Fruit fly (Drosophila melanogaster) whole organism, embryonic: ENCODE results near the gene CG46430.

Source experiments
- Adf1 ChIP-seq: fragments of 200-800 bp; sonication (Bioruptor generic); IDR thresholded peaks from 2 replicates; pipeline ENCODE4 v1.3.6; 2022; ENCODE audit warnings: missing biosample characterization, missing genetic modification characterization
- CG10274 ChIP-seq: fragments of 200-800 bp; sonication (Bioruptor generic); optimal IDR thresholded peaks from 3 replicates; lab custom pipeline; 2017; ENCODE audit warnings: missing biosample characterization, mild to moderate bottlenecking, missing genetic modification characterization
- CG12659 ChIP-seq: fragments of 200-800 bp; sonication (Bioruptor generic); optimal IDR thresholded peaks from 3 replicates; lab custom pipeline; 2017; ENCODE audit warnings: mild to moderate bottlenecking, missing biosample characterization, missing genetic modification reagents, missing genetic modification characterization
- CG13123 ChIP-seq: fragments of 200-800 bp; sonication (Bioruptor generic); optimal IDR thresholded peaks from 2 replicates; lab custom pipeline; 2016; ENCODE audit warnings: missing biosample characterization, missing genetic modification characterization
- CG16779 ChIP-seq: fragments of 200-800 bp; sonication (Bioruptor generic); IDR thresholded peaks from 2 replicates; pipeline ENCODE4 v1.3.6; 2022; ENCODE audit warnings: missing biosample characterization, missing genetic modification characterization
- CG17385 ChIP-seq: fragments of 200-800 bp; sonication (Bioruptor generic); optimal IDR thresholded peaks from 3 replicates; lab custom pipeline; 2018; ENCODE audit warnings: missing biosample characterization, mild to moderate bottlenecking, missing genetic modification characterization
- CG18011 ChIP-seq: fragments of 200-800 bp; sonication (Bioruptor generic); optimal IDR thresholded peaks from 2 replicates; lab custom pipeline; 2017; ENCODE audit warnings: missing biosample characterization, missing genetic modification characterization, mild to moderate bottlenecking, moderate library complexity, missing genotype
- CG18476 ChIP-seq: fragments of 200-800 bp; sonication (Bioruptor generic); optimal IDR thresholded peaks from 2 replicates; lab custom pipeline; 2016; ENCODE audit warnings: missing biosample characterization, mild to moderate bottlenecking, missing genetic modification characterization
- CG2199 ChIP-seq: fragments of 200-800 bp; sonication (Bioruptor generic); IDR thresholded peaks from 3 replicates; pipeline ENCODE4 v1.3.6; 2022; ENCODE audit warnings: missing biosample characterization, missing genetic modification characterization
- CG2678 ChIP-seq: fragments of 200-800 bp; sonication (Bioruptor generic); optimal IDR thresholded peaks from 3 replicates; lab custom pipeline; 2019; ENCODE audit warnings: missing biosample characterization, mild to moderate bottlenecking, missing genetic modification characterization, moderate library complexity
- CG34224 ChIP-seq: fragments of 200-800 bp; sonication (Bioruptor generic); IDR thresholded peaks from 3 replicates; pipeline ENCODE4 v1.3.6; 2022; ENCODE audit warnings: missing biosample characterization, missing genetic modification characterization; ENCODE audit not compliant: partially characterized antibody
- CG34422 ChIP-seq: fragments of 200-800 bp; sonication (Bioruptor generic); IDR thresholded peaks from 3 replicates; pipeline ENCODE4 v1.3.6; 2022; ENCODE audit warnings: missing biosample characterization, missing genetic modification characterization
- CG4360 ChIP-seq: fragments of 200-800 bp; sonication (Bioruptor generic); IDR thresholded peaks from 2 replicates; pipeline ENCODE4 v1.3.6; 2022; ENCODE audit warnings: missing biosample characterization, missing genetic modification characterization
- CG4730 ChIP-seq: fragments of 200-800 bp; sonication (Bioruptor generic); IDR thresholded peaks from 2 replicates; pipeline ENCODE4 v1.3.6; 2022; ENCODE audit warnings: missing biosample characterization, missing genetic modification characterization
- CG5180 ChIP-seq: fragments of 200-800 bp; sonication (Bioruptor generic); optimal IDR thresholded peaks from 3 replicates; lab custom pipeline; 2017; ENCODE audit warnings: missing biosample characterization, missing genetic modification characterization, mild to moderate bottlenecking, moderate library complexity, missing genetic modification reagents
- CG6175 ChIP-seq: fragments of 200-800 bp; sonication (Bioruptor generic); IDR thresholded peaks from 3 replicates; pipeline ENCODE4 v1.3.6; 2022; ENCODE audit warnings: missing biosample characterization, missing genetic modification characterization
- CG7786 ChIP-seq: fragments of 200-800 bp; sonication (Bioruptor generic); optimal IDR thresholded peaks from 2 replicates; lab custom pipeline; 2016; ENCODE audit warnings: missing biosample characterization, missing genetic modification characterization
- CrebB ChIP-seq: fragments of 200-800 bp; sonication (Bioruptor generic); optimal IDR thresholded peaks from 3 replicates; lab custom pipeline; 2018; ENCODE audit warnings: missing biosample characterization, mild to moderate bottlenecking, missing genetic modification characterization
- Dek ChIP-seq: fragments of 200-800 bp; sonication (Bioruptor generic); optimal IDR thresholded peaks from 3 replicates; lab custom pipeline; 2019; ENCODE audit warnings: missing biosample characterization, mild to moderate bottlenecking, missing genetic modification characterization, moderate library complexity
- Ets97D ChIP-seq: fragments of 200-800 bp; sonication (Bioruptor generic); optimal IDR thresholded peaks from 3 replicates; lab custom pipeline; 2016; ENCODE audit warnings: missing biosample characterization, missing genetic modification characterization
- Fer3 ChIP-seq: fragments of 200-800 bp; sonication (Bioruptor generic); optimal IDR thresholded peaks from 2 replicates; lab custom pipeline; 2018; ENCODE audit warnings: missing biosample characterization, mild to moderate bottlenecking, missing genetic modification characterization, moderate library complexity
- HLH3B ChIP-seq: fragments of 200-800 bp; sonication (Bioruptor generic); IDR thresholded peaks from 2 replicates; pipeline ENCODE4 v1.3.6; 2022; ENCODE audit warnings: missing biosample characterization, missing genetic modification characterization
- Hmr ChIP-seq: fragments of 200-800 bp; sonication (Bioruptor generic); optimal IDR thresholded peaks from 3 replicates; lab custom pipeline; 2017; ENCODE audit warnings: mild to moderate bottlenecking, missing biosample characterization, missing genetic modification reagents, missing genetic modification characterization
- Hr51 ChIP-seq, 2 experiments: fragments of 200-800 bp; sonication (Bioruptor generic); optimal IDR thresholded peaks; 2 replicates in 1 of 2; 3 replicates in 1 of 2; lab custom pipeline; 2016 to 2018; ENCODE audit warnings: missing biosample characterization in 2 of 2, missing genetic modification characterization in 2 of 2, mild to moderate bottlenecking in 1 of 2, moderate library complexity in 1 of 2
- NC2α ChIP-seq: fragments of 200-800 bp; sonication (Bioruptor generic); optimal IDR thresholded peaks from 2 replicates; lab custom pipeline; 2016; ENCODE audit warnings: missing biosample characterization, missing genetic modification characterization
- NC2β ChIP-seq: fragments of 200-800 bp; sonication (Bioruptor generic); optimal IDR thresholded peaks from 2 replicates; lab custom pipeline; 2016; ENCODE audit warnings: missing biosample characterization, missing genetic modification characterization
- Nf-YC ChIP-seq: fragments of 200-800 bp; optimal IDR thresholded peaks from 3 replicates; lab custom pipeline; 2019; ENCODE audit warnings: missing biosample characterization, mild to moderate bottlenecking, missing genetic modification characterization, moderate library complexity
- Side ChIP-seq: fragments of 200-800 bp; sonication (Bioruptor generic); optimal IDR thresholded peaks from 2 replicates; lab custom pipeline; 2016; ENCODE audit warnings: missing biosample characterization, missing genetic modification characterization
- crp ChIP-seq, 2 experiments: fragments of 200-800 bp; sonication (Bioruptor generic); optimal IDR thresholded peaks; 2 replicates in 1 of 2; 3 replicates in 1 of 2; lab custom pipeline; 2017; ENCODE audit warnings: missing biosample characterization in 2 of 2, missing genetic modification characterization in 2 of 2, mild to moderate bottlenecking in 1 of 2, moderate library complexity in 1 of 2
- danr ChIP-seq: fragments of 200-800 bp; sonication (Bioruptor generic); IDR thresholded peaks from 2 replicates; pipeline ENCODE4 v1.3.6; 2022; ENCODE audit warnings: missing biosample characterization, missing genetic modification characterization
- dati ChIP-seq: fragments of 200-800 bp; sonication (Bioruptor generic); IDR thresholded peaks from 2 replicates; pipeline ENCODE4 v1.3.6; 2022; ENCODE audit warnings: missing biosample characterization, missing genetic modification characterization
- disco-r ChIP-seq: fragments of 200-800 bp; sonication (Bioruptor generic); optimal IDR thresholded peaks from 2 replicates; lab custom pipeline; 2016; ENCODE audit warnings: missing biosample characterization, missing genetic modification characterization
- emc ChIP-seq: fragments of 200-800 bp; sonication (Bioruptor generic); optimal IDR thresholded peaks from 2 replicates; lab custom pipeline; 2016; ENCODE audit warnings: missing biosample characterization, missing genetic modification characterization
- eve ChIP-seq, 2 experiments: fragments of >200 bp; optimal IDR thresholded peaks; 2 replicates each; lab custom pipeline; 2017; ENCODE audit warnings: missing biosample characterization in 2 of 2, missing genetic modification characterization in 2 of 2
- gce ChIP-seq: fragments of 200-800 bp; sonication (Bioruptor generic); IDR thresholded peaks from 3 replicates; pipeline ENCODE4 v1.3.6; 2022; ENCODE audit warnings: missing biosample characterization, missing genetic modification characterization
- gsb ChIP-seq: fragments of 200-800 bp; sonication (Bioruptor generic); IDR thresholded peaks from 2 replicates; pipeline ENCODE4 v1.3.6; 2022; ENCODE audit warnings: missing biosample characterization, missing genetic modification characterization
- hb ChIP-seq: fragments of 200-800 bp; sonication (Bioruptor generic); IDR thresholded peaks from 3 replicates; pipeline ENCODE4 v1.3.6; 2022; ENCODE audit warnings: missing biosample characterization, missing genetic modification characterization; ENCODE audit not compliant: partially characterized antibody
- hbn ChIP-seq: fragments of 200-800 bp; sonication (Bioruptor generic); IDR thresholded peaks from 2 replicates; pipeline ENCODE4 v1.3.6; 2022; ENCODE audit warnings: missing biosample characterization, missing genetic modification characterization; ENCODE audit not compliant: partially characterized antibody
- insv ChIP-seq, 2 experiments: fragments of 200-800 bp; sonication (Bioruptor generic); optimal IDR thresholded peaks; 3 replicates each; lab custom pipeline; 2016 to 2018; ENCODE audit warnings: missing biosample characterization in 2 of 2, missing genetic modification characterization in 2 of 2
- kay ChIP-seq: fragments of 200-800 bp; sonication (Bioruptor generic); optimal IDR thresholded peaks from 2 replicates; lab custom pipeline; 2016; ENCODE audit warnings: missing biosample characterization, missing genetic modification characterization
- klu ChIP-seq: fragments of 200-800 bp; sonication (Bioruptor generic); IDR thresholded peaks from 2 replicates; pipeline ENCODE4 v1.3.6; 2022; ENCODE audit warnings: missing biosample characterization, missing genetic modification characterization
- mam ChIP-seq: fragments of 200-800 bp; sonication (Bioruptor generic); optimal IDR thresholded peaks from 3 replicates; lab custom pipeline; 2016; ENCODE audit warnings: missing biosample characterization, missing genetic modification characterization
- onecut ChIP-seq: fragments of 200-800 bp; sonication (Bioruptor generic); IDR thresholded peaks from 2 replicates; pipeline ENCODE4 v1.3.6; 2022; ENCODE audit warnings: missing biosample characterization, missing genetic modification characterization
- phol ChIP-seq: fragments of 200-800 bp; sonication (Bioruptor generic); optimal IDR thresholded peaks from 3 replicates; lab custom pipeline; 2018; ENCODE audit warnings: missing biosample characterization, mild to moderate bottlenecking, missing genetic modification characterization, moderate library complexity
- prd ChIP-seq, 3 experiments: fragments of >200 bp in 2 of 3; fragments of 200-800 bp in 1 of 3; sonication (Bioruptor generic) in 1 of 3; optimal IDR thresholded peaks in 2 of 3; IDR thresholded peaks in 1 of 3; 2 replicates in 2 of 3; 3 replicates in 1 of 3; pipeline versions ENCODE4 v1.3.6 to Lab custom; 2017 to 2022; ENCODE audit warnings: missing biosample characterization in 1 of 3, missing genetic modification characterization in 1 of 3
- sens-2 ChIP-seq: fragments of 200-800 bp; sonication (Bioruptor generic); IDR thresholded peaks from 2 replicates; pipeline ENCODE4 v1.3.6; 2022; ENCODE audit warnings: missing biosample characterization, missing genetic modification characterization
- sug ChIP-seq: fragments of 200-800 bp; optimal IDR thresholded peaks from 2 replicates; lab custom pipeline; 2019; ENCODE audit warnings: missing biosample characterization, mild to moderate bottlenecking, missing genetic modification characterization, moderate library complexity
- unpg ChIP-seq: fragments of 200-800 bp; sonication (Bioruptor generic); optimal IDR thresholded peaks from 3 replicates; lab custom pipeline; 2018; ENCODE audit warnings: missing biosample characterization, mild to moderate bottlenecking, missing genetic modification characterization, moderate library complexity
- wek ChIP-seq: fragments of 200-800 bp; sonication (Bioruptor generic); optimal IDR thresholded peaks from 3 replicates; lab custom pipeline; 2018; ENCODE audit warnings: missing biosample characterization, mild to moderate bottlenecking, missing genetic modification characterization, moderate library complexity
- wor ChIP-seq: fragments of 200-800 bp; sonication (Bioruptor generic); IDR thresholded peaks from 2 replicates; pipeline ENCODE4 v1.3.6; 2022; ENCODE audit warnings: missing biosample characterization, missing genetic modification characterization

Gene CG46430

dm6 chr3L:10518945-10519344, 40.6 kb downstream of the CG46430 start (continued):
- TF ChIP-seq wek (GFP tag; lab: Kevin White, UChicago), result peak; percentile 93
- TF ChIP-seq CG2199 (GFP tag; lab: Robert Waterston, UW), result peak; percentile 75; the same call in 2 of the 3 replicates
- no peak for TF ChIP-seq eve (GFP tag; optimal IDR thresholded peaks at IDR 0.05; lab: Kevin White, UChicago)
- TF ChIP-seq gsb (GFP tag; lab: Robert Waterston, UW), result no peak
- peak; percentile 67 for TF ChIP-seq CG10274 (GFP tag; lab: Kevin White, UChicago)
- TF ChIP-seq Adf1 (GFP tag; lab: Robert Waterston, UW), result no peak
- peak; percentile 53; the same call in 1 of the 3 replicates for TF ChIP-seq CG34422 (GFP tag; lab: Robert Waterston, UW)
- peak; percentile 79 for TF ChIP-seq CG5180 (GFP tag; lab: Kevin White, UChicago)
- TF ChIP-seq insv (GFP tag; optimal IDR thresholded peaks at IDR 0.05; lab: Kevin White, UChicago), result peak; percentile 20 to 36
- peak; percentile 83; the same call in 2 of the 3 replicates for TF ChIP-seq gce (GFP tag; lab: Robert Waterston, UW)
- TF ChIP-seq CG13123 (GFP tag; lab: Kevin White, UChicago), result peak; percentile 89
- peak; percentile 77 for TF ChIP-seq unpg (GFP tag; lab: Kevin White, UChicago)
- TF ChIP-seq CG4360 (GFP tag; lab: Robert Waterston, UW), result peak; percentile 67
- TF ChIP-seq hb (GFP tag; lab: Robert Waterston, UW), result no peak
- TF ChIP-seq CG4730, result no peak
- no peak for TF ChIP-seq wor (GFP tag; lab: Robert Waterston, UW)
- TF ChIP-seq Hmr (GFP tag; lab: Kevin White, UChicago), result peak; percentile 66
- peak; percentile 32 for TF ChIP-seq CG18011 (GFP tag; lab: Kevin White, UChicago)
- TF ChIP-seq sens-2 (GFP tag; lab: Robert Waterston, UW), result peak; percentile 59
- no peak for TF ChIP-seq sug
- TF ChIP-seq Side, result peak; percentile 88
- TF ChIP-seq NC2α (GFP tag; lab: Kevin White, UChicago), result peak; percentile 87
- peak; percentile 34 for TF ChIP-seq CG12659
- peak; percentile 16 for TF ChIP-seq Ets97D (GFP tag; lab: Kevin White, UChicago)
- TF ChIP-seq Hr51 (GFP tag; optimal IDR thresholded peaks at IDR 0.05; lab: Kevin White, UChicago), result peak in 1 of 2 experiments; percentile 79
- TF ChIP-seq CG16779 (GFP tag; lab: Robert Waterston, UW), result peak; percentile 48; the same call in 1 of the 2 replicates
- peak; percentile 23; the same call in 1 of the 2 replicates for TF ChIP-seq HLH3B (GFP tag; lab: Robert Waterston, UW)
- peak; percentile 66 for TF ChIP-seq disco-r (GFP tag; lab: Kevin White, UChicago)
- peak in 1 of 2 experiments; percentile 12 for TF ChIP-seq crp (GFP tag; optimal IDR thresholded peaks at IDR 0.05; lab: Kevin White, UChicago)
- TF ChIP-seq CG2678, result peak; percentile 81
- TF ChIP-seq CG6175 (GFP tag; lab: Robert Waterston, UW), result no peak
- TF ChIP-seq phol (tag; lab: Kevin White, UChicago), result peak; percentile 31
- TF ChIP-seq CG34224, result no peak
- TF ChIP-seq danr (GFP tag; lab: Robert Waterston, UW), result peak; percentile 16; the same call in 1 of the 2 replicates
- peak; percentile 72 for TF ChIP-seq CrebB (tag; lab: Kevin White, UChicago)
- TF ChIP-seq onecut, result peak; percentile 84
- peak; percentile 55 for TF ChIP-seq mam (GFP tag; lab: Kevin White, UChicago)
- TF ChIP-seq dati (GFP tag; lab: Robert Waterston, UW), result peak; percentile 60
- TF ChIP-seq CG17385 (GFP tag; lab: Kevin White, UChicago), result peak; percentile 69
- no peak for TF ChIP-seq klu
- TF ChIP-seq kay (GFP tag; lab: Kevin White, UChicago), result peak; percentile 67
- TF ChIP-seq CG18476 (GFP tag; lab: Kevin White, UChicago), result peak; percentile 48
- no peak for TF ChIP-seq Nf-YC (tag; lab: Kevin White, UChicago)
- no peak for TF ChIP-seq Dek
- TF ChIP-seq NC2β, result peak; percentile 94
- no peak for TF ChIP-seq hbn
- TF ChIP-seq emc (GFP tag; lab: Kevin White, UChicago), result peak; percentile 29
- peak; percentile 66 for TF ChIP-seq Fer3 (tag; lab: Kevin White, UChicago)
- TF ChIP-seq CG7786 (GFP tag; lab: Kevin White, UChicago), result peak; percentile 69
- TF ChIP-seq prd (optimal IDR thresholded peaks at IDR 0.05; lab: Kevin White, UChicago), result no peak
- TF ChIP-seq prd (GFP tag; IDR thresholded peaks at IDR 0.05; lab: Robert Waterston, UW), result peak; percentile 62; the same call in 2 of the 3 replicates
